Fruit fly (Drosophila melanogaster) S2 (cell line): ENCODE results near the gene cv-c.

Experiments used
- CG8478 ChIP-seq: fragments of >200 bp; optimal IDR thresholded peaks from 2 replicates; lab custom pipeline; 2018
- CTCF ChIP-seq, 2 experiments: fragments of >200 bp; optimal IDR thresholded peaks; 2 replicates each; lab custom pipeline; 2018

DNA sequence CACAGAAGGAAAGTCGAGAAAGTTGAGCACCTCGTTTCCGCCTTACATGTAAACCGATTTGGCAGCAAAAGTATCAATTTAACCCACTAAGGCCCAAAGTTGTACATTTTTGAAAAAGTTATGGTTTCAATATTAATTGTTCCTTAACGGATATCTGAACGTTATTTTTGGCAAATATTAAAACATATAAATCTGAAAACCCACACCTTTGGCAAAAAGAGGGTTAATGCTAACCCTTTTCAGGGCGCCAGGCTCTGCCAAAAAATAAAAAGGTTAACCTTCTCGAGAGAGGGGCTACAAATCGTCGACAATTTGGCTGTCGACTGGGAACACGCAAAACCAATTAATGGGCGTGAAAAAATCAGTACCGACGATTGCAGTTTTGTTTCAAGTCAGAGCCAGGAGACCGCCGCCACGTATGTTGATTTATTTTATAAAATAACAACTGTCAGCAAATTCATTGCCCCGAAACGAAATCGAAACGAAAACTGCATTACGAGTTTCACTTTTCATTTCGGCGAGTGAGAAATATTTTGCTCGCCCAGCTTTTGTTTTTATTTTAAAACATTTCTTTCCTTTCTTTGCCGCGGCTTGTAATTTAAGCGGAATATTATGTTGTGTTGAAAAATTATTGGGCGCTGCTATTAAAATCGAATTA, 62.0 kb downstream of the cv-c start:
- TF ChIP-seq CG8478 (no peak), CTCF (optimal IDR thresholded peaks at IDR 0.05; lab: Kevin White, UChicago) (no peak)
